Worm (Caenorhabditis elegans): ENCODE data around the gene C55A6.11.
A peak's percentile ranks its signal among the peaks of the same experiment; 100 is the strongest.

Gene C55A6.11

DNA sequence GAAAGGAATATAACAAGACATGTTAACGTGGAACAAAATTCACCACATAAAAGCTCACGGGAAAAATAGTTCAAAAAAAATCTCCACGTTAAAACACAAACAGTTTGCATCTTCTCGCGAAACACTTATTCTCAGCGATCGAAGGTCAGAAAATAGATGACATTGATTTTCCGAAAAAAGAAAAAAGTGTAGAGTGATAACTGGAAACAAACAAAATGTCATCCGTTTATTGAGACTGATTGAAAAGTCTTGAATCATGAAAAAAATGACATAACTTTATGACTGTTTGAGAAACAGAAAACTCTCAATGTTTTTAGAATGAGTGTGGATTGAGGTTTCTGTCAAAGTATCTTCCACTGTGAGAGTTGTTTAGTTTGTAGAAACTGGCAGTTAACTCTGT is 2.5 kb upstream of the C55A6.11 start, which contains the start of gene C55A6.4:
Gene C55A6.4 (minus strand): TSS at position 101 of the 400 bp plus-strand sequence.
- TF ChIP-seq nhr-12 (tag; optimal IDR thresholded peaks at IDR 0.05) (no peak), peb-1 (tag; optimal IDR thresholded peaks at IDR 0.05) (no peak), crh-2 (tag; optimal IDR thresholded peaks at IDR 0.05) (no peak), mab-5 (tag; optimal IDR thresholded peaks at IDR 0.05) (no peak), nhr-25 (tag; optimal IDR thresholded peaks at IDR 0.05) (no peak), ztf-4 (tag; optimal IDR thresholded peaks at IDR 0.05) (no peak), unc-55 (GFP tag; optimal IDR thresholded peaks at IDR 0.05) (no peak), dmd-4 (tag; optimal IDR thresholded peaks at IDR 0.05) (no peak), elt-3 (tag; optimal IDR thresholded peaks at IDR 0.05) (no peak), ama-1 (optimal IDR thresholded peaks at IDR 0.05) (no peak), nhr-10 (tag; optimal IDR thresholded peaks at IDR 0.05) (no peak), C34F6.9 (tag; optimal IDR thresholded peaks at IDR 0.05) (no peak), sma-9 (GFP tag; optimal IDR thresholded peaks at IDR 0.05) (no peak), sma-9 (tag; optimal IDR thresholded peaks at IDR 0.05) (no peak), elt-1 (tag; optimal IDR thresholded peaks at IDR 0.05) (no peak), skn-1 (tag; optimal IDR thresholded peaks at IDR 0.05) (no peak)

DNA sequence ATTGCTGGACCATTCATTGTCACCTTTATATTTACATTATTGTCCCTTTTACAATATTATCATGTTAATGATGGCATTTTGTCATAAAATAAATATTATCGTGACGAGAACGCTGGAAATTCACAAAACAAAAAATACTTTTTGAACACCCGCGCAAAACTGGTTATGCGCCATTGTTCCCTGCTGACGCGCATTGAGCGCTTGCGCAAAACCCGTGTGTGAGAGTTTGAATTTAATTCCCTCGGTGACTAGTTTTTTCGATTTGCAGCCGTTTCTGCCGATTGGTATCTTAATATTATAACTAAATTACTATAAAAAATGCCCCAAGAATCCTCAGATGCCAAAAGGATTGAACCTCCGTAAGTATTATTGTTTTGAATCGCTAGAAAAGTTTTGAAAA is 1.1 kb downstream of the C55A6.11 start, which contains the start of gene pafo-1:
Gene pafo-1 (plus strand): TSS at position 256 of the 400 bp plus-strand sequence.
- peak; percentile 59 for TF ChIP-seq nhr-237 (tag; optimal IDR thresholded peaks at IDR 0.05)
- TF ChIP-seq blmp-1 (tag; optimal IDR thresholded peaks at IDR 0.05; ENCODE audit: insufficient read depth): peak; percentile 41
- peak; percentile 87 to 93 for TF ChIP-seq lsy-2 (tag; optimal IDR thresholded peaks at IDR 0.05)
- TF ChIP-seq mab-5 (tag; optimal IDR thresholded peaks at IDR 0.05): peak; percentile 81
- TF ChIP-seq mdl-1 (tag; optimal IDR thresholded peaks at IDR 0.05): peak in 1 of 2 experiments; percentile 60
- TF ChIP-seq sma-9 (GFP tag; optimal IDR thresholded peaks at IDR 0.05): peak; percentile 95
- TF ChIP-seq sma-9 (tag; optimal IDR thresholded peaks at IDR 0.05): no peak
- peak; percentile 86 for TF ChIP-seq F13H6.1 (tag; optimal IDR thresholded peaks at IDR 0.05)
- peak; percentile 58 for TF ChIP-seq R02D3.7 (tag; optimal IDR thresholded peaks at IDR 0.05)
- peak; percentile 99 for TF ChIP-seq gmeb-1 (tag; optimal IDR thresholded peaks at IDR 0.05)
- no peak for TF ChIP-seq ama-1 (optimal IDR thresholded peaks at IDR 0.05)
- peak; percentile 37 for TF ChIP-seq ztf-4 (tag; optimal IDR thresholded peaks at IDR 0.05)
- TF ChIP-seq snpc-4 (tag; optimal IDR thresholded peaks at IDR 0.05): peak; percentile 55
- peak; percentile 91 for TF ChIP-seq C34F6.9 (tag; optimal IDR thresholded peaks at IDR 0.05)
- peak; percentile 63 for TF ChIP-seq sem-4 (tag; optimal IDR thresholded peaks at IDR 0.05)
- no peak for TF ChIP-seq ztf-1 (GFP tag; conservative IDR thresholded peaks at IDR 0.05)
- peak; percentile 84 for TF ChIP-seq lin-13 (GFP tag; optimal IDR thresholded peaks at IDR 0.05)
- TF ChIP-seq egl-27 (tag; optimal IDR thresholded peaks at IDR 0.05): peak; percentile 81
- no peak for TF ChIP-seq skn-1 (tag; optimal IDR thresholded peaks at IDR 0.05)
- TF ChIP-seq nhr-129 (tag; optimal IDR thresholded peaks at IDR 0.05): peak; percentile 72
- TF ChIP-seq ceh-16 (tag; optimal IDR thresholded peaks at IDR 0.05): no peak
- peak; percentile 74 for TF ChIP-seq crh-2 (tag; optimal IDR thresholded peaks at IDR 0.05)
- TF ChIP-seq aly-2 (tag; optimal IDR thresholded peaks at IDR 0.05): no peak
- no peak for TF ChIP-seq peb-1 (tag; optimal IDR thresholded peaks at IDR 0.05)
- peak; percentile 46 for TF ChIP-seq Y55F3AM.14 (GFP tag; optimal IDR thresholded peaks at IDR 0.05)
- TF ChIP-seq nhr-6 (tag; optimal IDR thresholded peaks at IDR 0.05): peak; percentile 49
- TF ChIP-seq nhr-12 (tag; optimal IDR thresholded peaks at IDR 0.05): peak; percentile 5
- TF ChIP-seq mbf-1 (tag; optimal IDR thresholded peaks at IDR 0.05): no peak
- no peak for TF ChIP-seq unc-39 (tag; optimal IDR thresholded peaks at IDR 0.05)
- no peak for TF ChIP-seq lin-39 (tag; optimal IDR thresholded peaks at IDR 0.05)
- TF ChIP-seq lin-11 (tag; optimal IDR thresholded peaks at IDR 0.05): peak; percentile 79
- TF ChIP-seq alr-1 (tag; optimal IDR thresholded peaks at IDR 0.05): no peak
- peak; percentile 92 for TF ChIP-seq unc-55 (GFP tag; optimal IDR thresholded peaks at IDR 0.05)
- TF ChIP-seq nhr-77 (tag; optimal IDR thresholded peaks at IDR 0.05): peak; percentile 62
- no peak for TF ChIP-seq nhr-23 (tag; optimal IDR thresholded peaks at IDR 0.05)
- peak; percentile 83 for TF ChIP-seq sma-3 (GFP tag; optimal IDR thresholded peaks at IDR 0.05)
- TF ChIP-seq ztf-11 (tag; optimal IDR thresholded peaks at IDR 0.05): no peak
- TF ChIP-seq fos-1 (tag; optimal IDR thresholded peaks at IDR 0.05): peak; percentile 52
- TF ChIP-seq nhr-25 (tag; optimal IDR thresholded peaks at IDR 0.05): peak; percentile 91
- TF ChIP-seq dmd-4 (tag; optimal IDR thresholded peaks at IDR 0.05): no peak
- TF ChIP-seq nhr-11 (tag; optimal IDR thresholded peaks at IDR 0.05): no peak
- peak; percentile 58 for TF ChIP-seq zag-1 (tag; optimal IDR thresholded peaks at IDR 0.05)
- TF ChIP-seq ZK546.5 (tag; optimal IDR thresholded peaks at IDR 0.05): no peak
- no peak for TF ChIP-seq ceh-82 (tag; optimal IDR thresholded peaks at IDR 0.05)
- TF ChIP-seq unc-62 (GFP tag; optimal IDR thresholded peaks at IDR 0.05): peak; percentile 31
- TF ChIP-seq nhr-10 (tag; optimal IDR thresholded peaks at IDR 0.05): peak; percentile 36
- no peak for TF ChIP-seq elt-3 (tag; optimal IDR thresholded peaks at IDR 0.05)
- peak; percentile 75 for TF ChIP-seq nhr-21 (tag; optimal IDR thresholded peaks at IDR 0.05)
- TF ChIP-seq elt-1 (tag; optimal IDR thresholded peaks at IDR 0.05): no peak
